Worm (Caenorhabditis elegans): Measurements from ENCODE around the gene T03F6.9.

ce11 chrIII:13324739-13325138 lies 46.1 kb downstream of the T03F6.9 start, which contains the start of gene F53A2.1:
- TF ChIP-seq nhr-28 (tag; optimal IDR thresholded peaks at IDR 0.05) (no peak), ztf-11 (tag; optimal IDR thresholded peaks at IDR 0.05) (no peak), ces-1 (GFP tag; optimal IDR thresholded peaks at IDR 0.05) (no peak), nhr-76 (tag; optimal IDR thresholded peaks at IDR 0.05) (no peak)

All from whole organism, mixed stage, embryonic.